Worm (Caenorhabditis elegans) whole organism, young adult: ENCODE data around the gene K10C2.8.

Experiments
- B0035.1 ChIP-seq: sonication (generic microtip); optimal IDR thresholded peaks from 2 replicates; lab custom pipeline; 2016; ENCODE audit warnings: missing genetic modification characterization, mild to moderate bottlenecking, missing compliant biosample characterization, missing genotype, missing genetic modification reagents
- C17E4.6 ChIP-seq: fragments of 200-800 bp; sonication (Bioruptor generic); IDR thresholded peaks from 2 replicates; pipeline ENCODE4 v1.3.6; 2022; ENCODE audit warnings: missing genetic modification reagents, missing genetic modification characterization, missing compliant biosample characterization
- F23B12.7 ChIP-seq: sonication (generic microtip); optimal IDR thresholded peaks from 2 replicates; lab custom pipeline; 2017; ENCODE audit warnings: missing genetic modification characterization, mild to moderate bottlenecking, missing compliant biosample characterization, antibody characterized with exemption, moderate library complexity; ENCODE audit not compliant: insufficient read depth
- akir-1 ChIP-seq: fragments of 200-800 bp; sonication (Bioruptor generic); optimal IDR thresholded peaks from 2 replicates; lab custom pipeline; 2018; ENCODE audit warnings: mild to moderate bottlenecking, missing genetic modification characterization, moderate library complexity, missing compliant biosample characterization
- ama-1 ChIP-seq, 3 experiments: fragments of 150-350 bp in 1 of 3; sonication (generic microtip) in 2 of 3; optimal IDR thresholded peaks; 2 replicates each; lab custom pipeline; 2014 to 2018; ENCODE audit warnings: missing biosample characterization in 2 of 3, missing genetic modification characterization in 2 of 3, missing genetic modification reagents in 2 of 3
- aptf-2 ChIP-seq: fragments of 200-800 bp; sonication (Bioruptor generic); conservative IDR thresholded peaks from 2 replicates; pipeline ENCODE4 v1.3.6; 2022; ENCODE audit warnings: missing genetic modification reagents, missing genetic modification characterization, missing compliant biosample characterization
- attf-6 ChIP-seq: fragments of 200-800 bp; sonication (Bioruptor generic); IDR thresholded peaks from 2 replicates; pipeline ENCODE4 v1.3.6; 2022; ENCODE audit warnings: missing genetic modification reagents, missing genetic modification characterization, missing compliant biosample characterization
- ccch-3 ChIP-seq: fragments of 200-800 bp; sonication (Bioruptor generic); optimal IDR thresholded peaks from 2 replicates; lab custom pipeline; 2018; ENCODE audit warnings: mild to moderate bottlenecking, missing genetic modification characterization, missing compliant biosample characterization
- ceh-40 ChIP-seq: fragments of 200-800 bp; sonication (Bioruptor generic); IDR thresholded peaks from 2 replicates; pipeline ENCODE4 v1.3.6; 2022; ENCODE audit warnings: missing genetic modification characterization, missing compliant biosample characterization
- ceh-79 ChIP-seq: sonication (generic microtip); optimal IDR thresholded peaks from 2 replicates; lab custom pipeline; 2017; ENCODE audit warnings: mild to moderate bottlenecking, missing genetic modification characterization, missing compliant biosample characterization
- ceh-91 ChIP-seq: fragments of 200-800 bp; sonication (Bioruptor generic); IDR thresholded peaks from 2 replicates; pipeline ENCODE4 v1.3.6; 2022; ENCODE audit warnings: missing genetic modification reagents, missing genetic modification characterization, missing compliant biosample characterization
- dox-1 ChIP-seq: fragments of 200-800 bp; sonication (Bioruptor generic); IDR thresholded peaks from 2 replicates; pipeline ENCODE4 v1.3.6; 2022; ENCODE audit warnings: missing genetic modification reagents, missing genetic modification characterization, missing compliant biosample characterization
- dpff-1 ChIP-seq: sonication (generic microtip); optimal IDR thresholded peaks from 2 replicates; lab custom pipeline; 2017; ENCODE audit warnings: mild to moderate bottlenecking, missing genetic modification characterization, missing compliant biosample characterization
- dpl-1 ChIP-seq: fragments of 150-350 bp; optimal IDR thresholded peaks from 2 replicates; lab custom pipeline; 2014; ENCODE audit warnings: missing biosample characterization, missing genetic modification reagents, missing genetic modification characterization
- egl-44 ChIP-seq: fragments of 200-800 bp; sonication (Bioruptor generic); IDR thresholded peaks from 2 replicates; pipeline ENCODE4 v1.3.6; 2022; ENCODE audit warnings: missing genetic modification reagents, missing genetic modification characterization, missing compliant biosample characterization
- ets-4 ChIP-seq: fragments of 200-800 bp; sonication (Bioruptor generic); optimal IDR thresholded peaks from 2 replicates; lab custom pipeline; 2018; ENCODE audit warnings: mild to moderate bottlenecking, missing genetic modification characterization, missing compliant biosample characterization
- fkh-3 ChIP-seq: sonication (generic microtip); optimal IDR thresholded peaks from 2 replicates; lab custom pipeline; 2016; ENCODE audit warnings: mild to moderate bottlenecking, missing genetic modification characterization, missing compliant biosample characterization
- hlh-26 ChIP-seq: fragments of 200-800 bp; sonication (Bioruptor generic); conservative IDR thresholded peaks from 2 replicates; pipeline ENCODE4 v1.3.6; 2022; ENCODE audit warnings: missing genetic modification reagents, missing genetic modification characterization, missing compliant biosample characterization
- hrde-1 ChIP-seq: sonication (generic microtip); optimal IDR thresholded peaks from 2 replicates; lab custom pipeline; 2016; ENCODE audit warnings: missing genetic modification characterization, mild to moderate bottlenecking, missing compliant biosample characterization, moderate library complexity, missing genotype, missing genetic modification reagents, borderline replicate concordance
- hsf-1 ChIP-seq: fragments of 200-800 bp; sonication (Bioruptor generic); IDR thresholded peaks from 2 replicates; pipeline ENCODE4 v1.3.6; 2022; ENCODE audit warnings: missing genetic modification reagents, missing genetic modification characterization, missing compliant biosample characterization
- let-526 ChIP-seq: fragments of 200-800 bp; sonication (Bioruptor generic); IDR thresholded peaks from 2 replicates; pipeline ENCODE4 v1.3.6; 2022; ENCODE audit warnings: missing genetic modification reagents, missing genetic modification characterization, missing compliant biosample characterization
- lsl-1 ChIP-seq: fragments of 200-800 bp; sonication (Bioruptor generic); optimal IDR thresholded peaks from 2 replicates; lab custom pipeline; 2018; ENCODE audit warnings: mild to moderate bottlenecking, missing genetic modification characterization, moderate library complexity, missing compliant biosample characterization
- madf-10 ChIP-seq: sonication (generic microtip); optimal IDR thresholded peaks from 2 replicates; lab custom pipeline; 2016; ENCODE audit warnings: mild to moderate bottlenecking, missing genetic modification characterization, missing compliant biosample characterization
- madf-3 ChIP-seq: fragments of 200-800 bp; sonication (Bioruptor generic); IDR thresholded peaks from 2 replicates; pipeline ENCODE4 v1.3.6; 2022; ENCODE audit warnings: missing genetic modification reagents, missing genetic modification characterization, missing compliant biosample characterization
- mcd-1 ChIP-seq: fragments of 200-800 bp; sonication (Bioruptor generic); IDR thresholded peaks from 2 replicates; pipeline ENCODE4 v1.3.6; 2022; ENCODE audit warnings: missing genetic modification reagents, missing genetic modification characterization, missing compliant biosample characterization
- mel-28 ChIP-seq: sonication (generic microtip); optimal IDR thresholded peaks from 2 replicates; lab custom pipeline; 2016; ENCODE audit warnings: borderline replicate concordance, mild to moderate bottlenecking, missing genetic modification characterization, missing compliant biosample characterization
- nhr-80 ChIP-seq: sonication (generic microtip); optimal IDR thresholded peaks from 2 replicates; lab custom pipeline; 2016; ENCODE audit warnings: missing genetic modification characterization, missing compliant biosample characterization
- nhr-90 ChIP-seq: sonication (generic microtip); optimal IDR thresholded peaks from 2 replicates; lab custom pipeline; 2016; ENCODE audit warnings: missing genotype, mild to moderate bottlenecking, missing genetic modification characterization, missing compliant biosample characterization
- pbrm-1 ChIP-seq: fragments of 200-800 bp; sonication (Bioruptor generic); IDR thresholded peaks from 2 replicates; pipeline ENCODE4 v1.3.6; 2022; ENCODE audit warnings: missing genetic modification reagents, missing genetic modification characterization, missing compliant biosample characterization
- pha-4 ChIP-seq: fragments of 150-350 bp; sonication (generic microtip); optimal IDR thresholded peaks from 2 replicates; lab custom pipeline; 2014; ENCODE audit warnings: missing biosample characterization, missing genetic modification reagents, missing genetic modification characterization
- repo-1 ChIP-seq: sonication (generic microtip); optimal IDR thresholded peaks from 2 replicates; lab custom pipeline; 2017; ENCODE audit warnings: mild to moderate bottlenecking, missing genetic modification characterization, missing compliant biosample characterization
- snpc-1.1 ChIP-seq: sonication (generic microtip); optimal IDR thresholded peaks from 2 replicates; lab custom pipeline; 2017; ENCODE audit warnings: missing genetic modification characterization, mild to moderate bottlenecking, missing compliant biosample characterization, antibody characterized with exemption, moderate library complexity, missing genotype, missing genetic modification reagents; ENCODE audit not compliant: insufficient read depth
- snpc-3.4 ChIP-seq: sonication (generic microtip); optimal IDR thresholded peaks from 2 replicates; lab custom pipeline; 2017; ENCODE audit warnings: missing genetic modification characterization, mild to moderate bottlenecking, missing compliant biosample characterization, antibody characterized with exemption, moderate library complexity, missing genotype, missing genetic modification reagents
- tbx-9 ChIP-seq: sonication (generic microtip); optimal IDR thresholded peaks from 2 replicates; lab custom pipeline; 2016; ENCODE audit warnings: borderline replicate concordance, missing genetic modification characterization, inconsistent platforms, missing compliant biosample characterization
- ztf-22 ChIP-seq: fragments of 200-800 bp; sonication (Bioruptor generic); optimal IDR thresholded peaks from 2 replicates; lab custom pipeline; 2018; ENCODE audit warnings: mild to moderate bottlenecking, missing genetic modification characterization, moderate library complexity, missing compliant biosample characterization
- ztf-25 ChIP-seq: fragments of 200-800 bp; sonication (Bioruptor generic); IDR thresholded peaks from 2 replicates; pipeline ENCODE4 v1.3.6; 2022; ENCODE audit warnings: missing genetic modification reagents, missing genetic modification characterization, missing compliant biosample characterization
- ztf-6 ChIP-seq: fragments of 200-800 bp; sonication (Bioruptor generic); IDR thresholded peaks from 2 replicates; pipeline ENCODE4 v1.3.6; 2022; ENCODE audit warnings: missing genetic modification reagents, missing genetic modification characterization, missing compliant biosample characterization

Gene K10C2.8

ce11 chrX:6429552-6429951 is 7.9 kb downstream of the K10C2.8 start:
- peak; percentile 55 for TF ChIP-seq nhr-80 (tag; lab: Kevin White, UChicago)
- TF ChIP-seq ceh-40, result no peak

ce11 chrX:6427147-6427546 is 10.3 kb downstream of the K10C2.8 start:
- TF ChIP-seq madf-10, result peak; percentile 11
- TF ChIP-seq ztf-25 (GFP tag; lab: Robert Waterston, UW), result 0 out of 2 replicates have a peak, but pooled peaks have one; percentile 9
- TF ChIP-seq hrde-1 (tag; lab: Kevin White, UChicago), result no peak
- peak; percentile 40; the same call in 1 of the 2 replicates for TF ChIP-seq dox-1
- TF ChIP-seq ets-4 (GFP tag; lab: Kevin White, UChicago), result peak; percentile 37
- TF ChIP-seq pha-4, result no peak
- peak; percentile 97 for TF ChIP-seq nhr-80 (tag; lab: Kevin White, UChicago)

ce11 chrX:6420681-6421080 is 16.8 kb downstream of the K10C2.8 start, which contains the start of gene K10C2.12:
Gene K10C2.12 (minus strand): TSS chrX:6420781.
- TF ChIP-seq hlh-26 (GFP tag; lab: Robert Waterston, UW), result no peak
- TF ChIP-seq lsl-1 (GFP tag; lab: Kevin White, UChicago), result no peak
- no peak for TF ChIP-seq ama-1 (optimal IDR thresholded peaks at IDR 0.05; lab: Kevin White, UChicago)
- TF ChIP-seq ama-1 (GFP tag; optimal IDR thresholded peaks at IDR 0.05; lab: Kevin White, UChicago), result no peak
- no peak for TF ChIP-seq let-526 (GFP tag; lab: Robert Waterston, UW)
- TF ChIP-seq ceh-91 (GFP tag; lab: Robert Waterston, UW), result no peak
- no peak for TF ChIP-seq dpff-1 (tag; lab: Kevin White, UChicago)
- TF ChIP-seq mcd-1 (GFP tag; lab: Robert Waterston, UW), result no peak
- TF ChIP-seq mel-28 (tag; lab: Kevin White, UChicago), result no peak
- TF ChIP-seq aptf-2 (GFP tag; lab: Robert Waterston, UW), result no peak
- TF ChIP-seq B0035.1 (tag; lab: Kevin White, UChicago), result no peak
- TF ChIP-seq F23B12.7 (tag; lab: Kevin White, UChicago), result no peak
- TF ChIP-seq ztf-22 (GFP tag; lab: Kevin White, UChicago), result no peak
- no peak for TF ChIP-seq C17E4.6 (GFP tag; lab: Robert Waterston, UW)
- no peak for TF ChIP-seq repo-1 (tag; lab: Kevin White, UChicago)
- no peak for TF ChIP-seq nhr-90 (tag; lab: Kevin White, UChicago)
- no peak for TF ChIP-seq snpc-1.1 (tag; lab: Kevin White, UChicago)

ce11 chrX:6419113-6419512 is 18.3 kb downstream of the K10C2.8 start:
- TF ChIP-seq dpl-1 (no peak), ets-4 (GFP tag; lab: Kevin White, UChicago) (no peak)
- TF ChIP-seq, all 124 proteins: peak for 0

- TF ChIP-seq ztf-6 (GFP tag; lab: Robert Waterston, UW) (no peak), ztf-25 (GFP tag; lab: Robert Waterston, UW) (no peak), madf-3 (GFP tag; lab: Robert Waterston, UW) (no peak), hsf-1 (GFP tag; lab: Robert Waterston, UW) (no peak), akir-1 (no peak), pbrm-1 (no peak), nhr-80 (tag; lab: Kevin White, UChicago) (no peak), egl-44 (GFP tag; lab: Robert Waterston, UW) (no peak), dpl-1 (no peak), snpc-3.4 (no peak), hlh-26 (GFP tag; lab: Robert Waterston, UW) (no peak), ceh-79 (tag; lab: Kevin White, UChicago) (no peak), ccch-3 (GFP tag; lab: Kevin White, UChicago) (no peak), tbx-9 (tag; lab: Kevin White, UChicago) (no peak), fkh-3 (tag; lab: Kevin White, UChicago) (no peak), attf-6 (GFP tag; lab: Robert Waterston, UW) (no peak)
Observed at ce11 chrX:6416357-6417087, 20.9 kb downstream of the K10C2.8 start, which contains the start of gene T22E5.6. Gene T22E5.6 (minus strand): TSS chrX:6416407.
